Worm (Caenorhabditis elegans) whole organism, early embryonic: ENCODE data around the gene C42C1.19.

Experiments used
- ama-1 ChIP-seq: fragments of 150-350 bp; optimal IDR thresholded peaks from 2 replicates; lab custom pipeline; 2014
- tbx-37 ChIP-seq: fragments of 200-800 bp; sonication (Bioruptor generic); conservative IDR thresholded peaks from 2 replicates; pipeline ENCODE4 v1.3.6; 2022; ENCODE audit warnings: missing genetic modification reagents, missing genetic modification characterization, missing compliant biosample characterization

- no peak for TF ChIP-seq tbx-37
- TF ChIP-seq ama-1, result no peak
These were observed 48.4 kb downstream of the C42C1.19 start, which contains the start of gene ufd-1 for ce11 chrIV:12330840-12331359.
